Fruit fly (Drosophila melanogaster): Measurements from ENCODE around the gene CG14635.

DNA sequence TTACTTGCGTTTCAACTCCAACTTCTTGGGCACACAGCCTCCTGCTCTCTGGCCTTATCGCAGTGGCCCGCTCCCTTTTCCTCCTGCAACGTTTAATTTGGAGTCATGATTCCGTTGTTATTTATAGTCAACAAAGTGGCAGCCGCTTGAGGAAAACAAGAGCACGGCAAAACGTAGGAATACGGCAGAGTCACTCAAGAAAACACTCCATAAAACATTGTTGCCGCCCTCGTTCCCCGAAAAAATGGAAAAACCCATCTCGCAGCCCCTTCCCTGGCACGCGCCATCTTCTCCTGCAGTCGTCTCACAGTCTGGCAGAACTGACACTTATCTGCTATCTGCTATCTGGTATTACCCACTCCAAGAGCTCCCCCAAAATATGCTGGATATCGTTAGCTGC, 19.7 kb upstream of the CG14635 start:
- TF ChIP-seq CG4318 (GFP tag; optimal IDR thresholded peaks at IDR 0.05) = no peak
- no peak for TF ChIP-seq CG31627 (GFP tag; optimal IDR thresholded peaks at IDR 0.05)
- TF ChIP-seq Blimp-1 (GFP tag; optimal IDR thresholded peaks at IDR 0.05) = no peak
- TF ChIP-seq Sox102F (GFP tag; optimal IDR thresholded peaks at IDR 0.05) = no peak
- TF ChIP-seq Lpt (GFP tag; optimal IDR thresholded peaks at IDR 0.05) = no peak
- no peak for TF ChIP-seq vri (GFP tag; optimal IDR thresholded peaks at IDR 0.05)

All from whole organism, prepupa.